Fruit fly (Drosophila melanogaster) whole organism, adult: ENCODE measurements around the gene PSMG1.
A peak's percentile ranks its signal among the peaks of the same experiment; 100 is the strongest.

Source experiments
- CG11617 ChIP-seq: fragments of 200-800 bp; sonication (Bioruptor generic); optimal IDR thresholded peaks from 2 replicates; lab custom pipeline; 2017; ENCODE audit warnings: mild to moderate bottlenecking, missing biosample characterization, missing genetic modification reagents, missing genetic modification characterization
- CG12768 ChIP-seq: fragments of 200-800 bp; sonication (Bioruptor generic); optimal IDR thresholded peaks from 2 replicates; lab custom pipeline; 2017; ENCODE audit warnings: missing biosample characterization, missing genetic modification characterization, mild to moderate bottlenecking, moderate library complexity, missing genetic modification reagents
- CG14711 ChIP-seq: fragments of 200-800 bp; sonication (Bioruptor generic); optimal IDR thresholded peaks from 2 replicates; lab custom pipeline; 2018; ENCODE audit warnings: missing biosample characterization, mild to moderate bottlenecking, missing genetic modification characterization, moderate library complexity
- CG1620 ChIP-seq: fragments of 200-800 bp; sonication (Bioruptor generic); optimal IDR thresholded peaks from 2 replicates; lab custom pipeline; 2016; ENCODE audit warnings: missing biosample characterization, missing genetic modification characterization
- CG33017 ChIP-seq: fragments of 200-800 bp; sonication (Bioruptor generic); optimal IDR thresholded peaks from 2 replicates; lab custom pipeline; 2018; ENCODE audit warnings: missing biosample characterization, mild to moderate bottlenecking, missing genetic modification characterization, moderate library complexity
- CG5204 ChIP-seq: fragments of 200-800 bp; sonication (Bioruptor generic); optimal IDR thresholded peaks from 2 replicates; lab custom pipeline; 2016; ENCODE audit warnings: missing biosample characterization, missing genetic modification characterization
- CG7045 ChIP-seq: fragments of 200-800 bp; sonication (Bioruptor generic); optimal IDR thresholded peaks from 2 replicates; lab custom pipeline; 2017; ENCODE audit warnings: missing biosample characterization, mild to moderate bottlenecking, missing genetic modification characterization
- CG7101 ChIP-seq: fragments of 200-800 bp; sonication (Bioruptor generic); optimal IDR thresholded peaks from 2 replicates; lab custom pipeline; 2018; ENCODE audit warnings: missing biosample characterization, mild to moderate bottlenecking, missing genetic modification characterization, moderate library complexity
- Clk ChIP-seq: fragments of 200-800 bp; sonication (Bioruptor generic); optimal IDR thresholded peaks from 2 replicates; lab custom pipeline; 2017; ENCODE audit warnings: missing biosample characterization, missing genetic modification characterization
- Crg-1 ChIP-seq: fragments of 200-800 bp; sonication (Bioruptor generic); optimal IDR thresholded peaks from 2 replicates; lab custom pipeline; 2016; ENCODE audit warnings: missing biosample characterization, missing genetic modification characterization
- Hr96 ChIP-seq: fragments of 200-800 bp; sonication (Bioruptor generic); optimal IDR thresholded peaks from 2 replicates; lab custom pipeline; 2016; ENCODE audit warnings: missing biosample characterization, missing genetic modification characterization
- Mnt ChIP-seq: fragments of 200-800 bp; sonication (Bioruptor generic); optimal IDR thresholded peaks from 2 replicates; lab custom pipeline; 2016; ENCODE audit warnings: missing biosample characterization, mild to moderate bottlenecking, missing genetic modification characterization
- bab1 ChIP-seq: fragments of 200-800 bp; sonication (Bioruptor generic); optimal IDR thresholded peaks from 3 replicates; lab custom pipeline; 2019; ENCODE audit warnings: missing biosample characterization, mild to moderate bottlenecking, missing genetic modification characterization, moderate library complexity
- cic ChIP-seq: fragments of 200-800 bp; sonication (Bioruptor generic); optimal IDR thresholded peaks from 2 replicates; lab custom pipeline; 2017; ENCODE audit warnings: missing biosample characterization, mild to moderate bottlenecking, missing genetic modification characterization, moderate library complexity
- cnc ChIP-seq, 2 experiments: fragments of >200 bp; optimal IDR thresholded peaks; 2 replicates each; lab custom pipeline; 2017
- kay ChIP-seq: fragments of 200-800 bp; sonication (Bioruptor generic); peaks from one replicate; lab custom pipeline; 2016; ENCODE audit warnings: missing biosample characterization, missing genetic modification characterization, borderline replicate concordance
- ovo ChIP-seq: fragments of 200-800 bp; sonication (Bioruptor generic); optimal IDR thresholded peaks from 2 replicates; lab custom pipeline; 2016; ENCODE audit warnings: missing biosample characterization, missing genetic modification characterization
- pad ChIP-seq: fragments of 200-800 bp; sonication (Bioruptor generic); optimal IDR thresholded peaks from 3 replicates; lab custom pipeline; 2017; ENCODE audit warnings: missing biosample characterization, missing genetic modification characterization, mild to moderate bottlenecking, moderate library complexity, missing genetic modification reagents
- tj ChIP-seq: fragments of 200-800 bp; sonication (Bioruptor generic); optimal IDR thresholded peaks from 3 replicates; lab custom pipeline; 2017; ENCODE audit warnings: missing biosample characterization, mild to moderate bottlenecking, missing genetic modification characterization, moderate library complexity
- toe ChIP-seq: fragments of 200-800 bp; sonication (Bioruptor generic); optimal IDR thresholded peaks from 2 replicates; lab custom pipeline; 2016; ENCODE audit warnings: missing biosample characterization, missing genetic modification characterization

The PSMG1 gene

DNA sequence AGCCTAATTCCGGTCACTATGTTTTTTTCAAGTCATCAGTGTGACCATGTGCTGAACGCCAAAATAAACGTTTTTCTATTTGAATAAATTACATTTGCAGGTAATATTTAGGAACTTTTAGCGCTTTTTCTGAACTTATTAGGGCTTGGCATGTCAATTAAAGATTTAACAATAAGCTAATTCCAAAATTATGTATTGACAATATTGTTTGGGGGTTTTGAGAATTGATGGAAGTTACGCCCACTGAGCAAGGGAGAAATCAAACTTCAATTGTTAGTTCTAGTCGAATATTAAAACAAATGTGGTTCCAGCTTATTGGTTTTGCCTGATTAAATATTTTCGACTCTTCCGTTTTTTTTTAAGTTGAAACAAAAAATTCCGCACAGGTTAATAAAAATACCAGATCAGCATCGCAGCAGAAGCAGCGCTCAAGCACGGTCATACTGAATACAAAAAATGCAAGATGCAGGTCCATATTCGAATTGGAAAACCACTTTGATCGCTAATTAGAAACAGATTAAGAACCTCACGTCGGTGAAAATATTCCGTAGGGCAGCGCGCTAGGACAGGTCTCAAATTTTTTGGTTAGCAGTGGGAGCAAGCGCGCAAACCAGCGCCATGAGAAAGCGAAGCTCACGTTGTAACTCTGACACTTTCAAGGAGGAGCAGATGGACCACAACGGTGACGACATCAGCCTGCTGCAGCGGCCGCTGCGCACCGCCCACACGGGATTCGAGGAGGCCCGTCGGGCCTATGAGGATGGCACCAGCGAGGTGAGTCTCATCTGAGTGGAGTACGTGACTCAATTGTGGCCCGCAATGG is at the start of gene PSMG1, which contains the start of gene CG10979:
Gene PSMG1, minus strand, starts transcription at position 51 of the 823 bp plus-strand sequence.
Gene CG10979, plus strand, starts transcription at position 439 of the 823 bp plus-strand sequence.
- TF ChIP-seq cnc (optimal IDR thresholded peaks at IDR 0.05; lab: Kevin White, UChicago) (no peak), Mnt (GFP tag; lab: Kevin White, UChicago) (no peak), tj (GFP tag; lab: Kevin White, UChicago) (no peak), kay (GFP tag; lab: Kevin White, UChicago) (no peak), Clk (GFP tag; lab: Kevin White, UChicago) (no peak), Crg-1 (GFP tag; lab: Kevin White, UChicago) (no peak), CG5204 (GFP tag; lab: Kevin White, UChicago) (no peak), cic (GFP tag; lab: Kevin White, UChicago) (no peak), pad (GFP tag; lab: Kevin White, UChicago) (no peak), bab1 (no peak), Hr96 (GFP tag; lab: Kevin White, UChicago) (no peak), CG7045 (no peak), ovo (GFP tag; lab: Kevin White, UChicago) (no peak), CG33017 (no peak), CG7101 (tag; lab: Kevin White, UChicago) (no peak), CG14711 (tag; lab: Kevin White, UChicago) (no peak), CG1620 (GFP tag; lab: Kevin White, UChicago) (no peak), CG11617 (GFP tag; lab: Kevin White, UChicago) (no peak), toe (GFP tag; lab: Kevin White, UChicago) (no peak), CG12768 (no peak)

DNA sequence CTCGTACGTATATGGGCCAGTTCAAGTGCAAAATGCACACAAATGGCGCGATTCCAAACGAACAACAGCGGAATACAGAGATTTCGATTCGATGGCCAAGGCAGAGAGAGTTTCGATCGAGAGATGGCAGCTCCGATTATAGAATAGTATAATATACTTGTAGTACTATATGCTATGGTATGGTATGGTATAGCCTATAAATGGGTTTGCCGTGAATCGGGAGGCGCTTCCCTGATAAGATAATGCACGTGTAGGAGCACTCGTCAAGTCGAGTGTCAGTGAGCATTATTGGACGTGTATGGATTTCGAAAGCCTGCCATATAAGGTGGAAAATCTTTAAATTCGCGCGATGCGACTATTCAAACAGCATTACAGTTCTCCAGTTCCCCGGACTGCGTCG is 49.4 kb upstream of the PSMG1 start:
- TF ChIP-seq kay (GFP tag; lab: Kevin White, UChicago) (peak; percentile 50), CG14711 (tag; lab: Kevin White, UChicago) (no peak), cic (GFP tag; lab: Kevin White, UChicago) (peak; percentile 95), CG5204 (GFP tag; lab: Kevin White, UChicago) (no peak), Mnt (GFP tag; lab: Kevin White, UChicago) (peak; percentile 70), CG7101 (tag; lab: Kevin White, UChicago) (no peak), CG12768 (peak; percentile 43), cnc (optimal IDR thresholded peaks at IDR 0.05; lab: Kevin White, UChicago) (no peak), CG33017 (no peak), ovo (GFP tag; lab: Kevin White, UChicago) (no peak), CG11617 (GFP tag; lab: Kevin White, UChicago) (no peak)

- TF ChIP-seq CG5204 (GFP tag; lab: Kevin White, UChicago), result no peak
- no peak for TF ChIP-seq Hr96 (GFP tag; lab: Kevin White, UChicago)
- no peak for TF ChIP-seq Crg-1 (GFP tag; lab: Kevin White, UChicago)
These were observed 47.2 kb upstream of the PSMG1 start for dm6 chr3R:5841290-5841689.

- TF ChIP-seq cnc (optimal IDR thresholded peaks at IDR 0.05; lab: Kevin White, UChicago), result no peak
- TF ChIP-seq Crg-1 (GFP tag; lab: Kevin White, UChicago), result no peak
- no peak for TF ChIP-seq CG5204 (GFP tag; lab: Kevin White, UChicago)
- TF ChIP-seq Mnt (GFP tag; lab: Kevin White, UChicago), result no peak
- no peak for TF ChIP-seq Hr96 (GFP tag; lab: Kevin White, UChicago)
- TF ChIP-seq CG11617 (GFP tag; lab: Kevin White, UChicago), result no peak
- TF ChIP-seq kay (GFP tag; lab: Kevin White, UChicago), result no peak
- TF ChIP-seq ovo (GFP tag; lab: Kevin White, UChicago), result no peak
- no peak for TF ChIP-seq Clk (GFP tag; lab: Kevin White, UChicago)
- TF ChIP-seq pad (GFP tag; lab: Kevin White, UChicago), result no peak
- no peak for TF ChIP-seq bab1
- TF ChIP-seq toe (GFP tag; lab: Kevin White, UChicago), result no peak
- TF ChIP-seq CG7045, result no peak
- no peak for TF ChIP-seq CG12768
These were observed 46.8 kb upstream of the PSMG1 start, which contains the start of gene CG1213 for dm6 chr3R:5840870-5841269. CG1213 (plus strand) TSS chr3R:5841170.

DNA sequence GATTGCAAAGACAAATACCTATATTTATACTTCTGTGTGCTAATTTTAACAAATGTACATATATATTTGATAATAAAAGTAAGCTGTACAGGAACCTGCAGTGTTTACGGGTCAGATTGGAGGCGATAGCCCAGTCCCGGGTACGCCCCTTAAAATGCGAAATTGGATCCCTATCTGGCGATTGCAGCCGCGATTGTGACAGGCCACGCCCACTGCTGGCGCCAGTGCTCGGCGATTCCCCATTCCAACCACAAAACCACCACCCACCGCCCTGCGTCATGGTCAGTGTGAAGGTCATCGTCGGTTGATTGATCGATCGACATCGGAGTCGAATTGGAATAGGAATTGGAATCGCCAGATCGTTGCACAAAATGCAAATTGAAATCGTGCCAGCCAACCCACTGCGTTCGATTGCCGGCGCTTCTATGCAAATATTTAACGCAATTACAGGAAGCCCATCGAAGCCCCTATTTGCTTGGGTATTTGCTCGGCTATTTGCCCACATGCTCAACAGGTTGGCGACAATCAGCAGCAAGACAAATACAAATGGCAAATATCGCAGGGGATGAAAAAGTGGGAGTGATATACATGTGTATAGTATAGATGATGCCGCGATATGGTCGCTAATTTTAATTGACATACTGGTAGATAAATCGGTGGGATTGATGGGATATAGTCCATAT is 44.7 kb upstream of the PSMG1 start:
- TF ChIP-seq ovo (GFP tag; lab: Kevin White, UChicago) (peak; percentile 47), cic (GFP tag; lab: Kevin White, UChicago) (peak; percentile 71), pad (GFP tag; lab: Kevin White, UChicago) (peak; percentile 36), bab1 (no peak), tj (GFP tag; lab: Kevin White, UChicago) (no peak), CG12768 (peak; percentile 22), CG5204 (GFP tag; lab: Kevin White, UChicago) (peak; percentile 44), CG33017 (no peak), cnc (optimal IDR thresholded peaks at IDR 0.05; lab: Kevin White, UChicago) (no peak), CG14711 (tag; lab: Kevin White, UChicago) (no peak), Hr96 (GFP tag; lab: Kevin White, UChicago) (peak; percentile 5), CG7101 (tag; lab: Kevin White, UChicago) (peak; percentile 51), CG11617 (GFP tag; lab: Kevin White, UChicago) (peak; percentile 27), Crg-1 (GFP tag; lab: Kevin White, UChicago) (peak; percentile 63), Clk (GFP tag; lab: Kevin White, UChicago) (no peak), toe (GFP tag; lab: Kevin White, UChicago) (peak; percentile 40), CG1620 (GFP tag; lab: Kevin White, UChicago) (no peak), CG7045 (peak; percentile 51), Mnt (GFP tag; lab: Kevin White, UChicago) (peak; percentile 47), kay (GFP tag; lab: Kevin White, UChicago) (peak; percentile 57)
